Worm (Caenorhabditis elegans) whole organism, late embryonic: ENCODE results near the gene srx-86.
A peak's percentile ranks its signal among the peaks of the same experiment; 100 is the strongest.

Experiments
- C38D4.7 ChIP-seq: fragments of 200-800 bp; sonication (Bioruptor generic); optimal IDR thresholded peaks from 2 replicates; lab custom pipeline; 2018; ENCODE audit warnings: mild to moderate bottlenecking, missing genetic modification characterization, moderate library complexity, missing compliant biosample characterization
- K09A11.1 ChIP-seq: sonication (generic microtip); optimal IDR thresholded peaks from 2 replicates; lab custom pipeline; 2017; ENCODE audit warnings: antibody characterized with exemption, mild to moderate bottlenecking, missing genetic modification characterization, missing compliant biosample characterization; ENCODE audit not compliant: insufficient read depth
- Y22D7AL.16 ChIP-seq: sonication (generic microtip); optimal IDR thresholded peaks from 2 replicates; lab custom pipeline; 2016; ENCODE audit warnings: missing genetic modification characterization, missing compliant biosample characterization
- ama-1 ChIP-seq: fragments of 150-350 bp; optimal IDR thresholded peaks from 2 replicates; lab custom pipeline; 2014
- ceh-18 ChIP-seq: sonication (generic microtip); optimal IDR thresholded peaks from 2 replicates; lab custom pipeline; 2016; ENCODE audit warnings: missing genetic modification characterization, missing compliant biosample characterization
- ceh-30 ChIP-seq: fragments of 150-350 bp; optimal IDR thresholded peaks from 2 replicates; lab custom pipeline; 2014; ENCODE audit warnings: missing biosample characterization, missing genetic modification characterization
- ceh-48 ChIP-seq: sonication (generic microtip); optimal IDR thresholded peaks from 2 replicates; lab custom pipeline; 2016; ENCODE audit warnings: missing genetic modification characterization, inconsistent platforms, missing compliant biosample characterization
- ceh-6 ChIP-seq: fragments of 200-800 bp; sonication (Bioruptor generic); optimal IDR thresholded peaks from 2 replicates; lab custom pipeline; 2018; ENCODE audit warnings: mild to moderate bottlenecking, missing genetic modification characterization, missing compliant biosample characterization
- ceh-9 ChIP-seq: sonication (generic microtip); optimal IDR thresholded peaks from 2 replicates; lab custom pipeline; 2016; ENCODE audit warnings: mild to moderate bottlenecking, missing genetic modification characterization, inconsistent platforms, missing compliant biosample characterization
- dmd-4 ChIP-seq: sonication (generic microtip); optimal IDR thresholded peaks from 2 replicates; lab custom pipeline; 2016; ENCODE audit warnings: borderline replicate concordance, missing genetic modification characterization, missing compliant biosample characterization
- dve-1 ChIP-seq: sonication (generic microtip); optimal IDR thresholded peaks from 2 replicates; lab custom pipeline; 2017; ENCODE audit warnings: antibody characterized with exemption, mild to moderate bottlenecking, missing genetic modification characterization, missing compliant biosample characterization
- elt-2 ChIP-seq: sonication (generic microtip); optimal IDR thresholded peaks from 2 replicates; lab custom pipeline; 2016; ENCODE audit warnings: missing genetic modification reagents, missing genetic modification characterization, missing compliant biosample characterization
- elt-4 ChIP-seq: sonication (generic microtip); optimal IDR thresholded peaks from 2 replicates; lab custom pipeline; 2016; ENCODE audit warnings: missing genetic modification characterization, missing compliant biosample characterization
- eyg-1 ChIP-seq: sonication (generic microtip); optimal IDR thresholded peaks from 2 replicates; lab custom pipeline; 2016; ENCODE audit warnings: missing genotype, missing genetic modification characterization, missing compliant biosample characterization
- fax-1 ChIP-seq: sonication (generic microtip); optimal IDR thresholded peaks from 2 replicates; lab custom pipeline; 2016; ENCODE audit warnings: missing genotype, missing genetic modification characterization, missing compliant biosample characterization
- gmeb-2 ChIP-seq: sonication (generic microtip); optimal IDR thresholded peaks from 2 replicates; lab custom pipeline; 2016; ENCODE audit warnings: missing genetic modification characterization, inconsistent platforms, missing compliant biosample characterization
- hlh-13 ChIP-seq: fragments of 200-800 bp; sonication (Bioruptor generic); optimal IDR thresholded peaks from 2 replicates; lab custom pipeline; 2018; ENCODE audit warnings: mild to moderate bottlenecking, missing genetic modification characterization, missing compliant biosample characterization
- hlh-15 ChIP-seq: sonication (generic microtip); optimal IDR thresholded peaks from 2 replicates; lab custom pipeline; 2016; ENCODE audit warnings: missing genetic modification characterization, missing compliant biosample characterization
- hlh-30 ChIP-seq: sonication (generic microtip); optimal IDR thresholded peaks from 2 replicates; lab custom pipeline; 2017; ENCODE audit warnings: antibody characterized with exemption, missing genetic modification characterization, missing compliant biosample characterization; ENCODE audit not compliant: insufficient read depth
- hlh-8 ChIP-seq: sonication (generic microtip); optimal IDR thresholded peaks from 2 replicates; lab custom pipeline; 2016; ENCODE audit warnings: missing genotype, missing genetic modification characterization, missing compliant biosample characterization
- lin-11 ChIP-seq: fragments of 200-800 bp; sonication (Bioruptor generic); optimal IDR thresholded peaks from 2 replicates; lab custom pipeline; 2018; ENCODE audit warnings: mild to moderate bottlenecking, missing genetic modification characterization, missing compliant biosample characterization
- madf-2 ChIP-seq: sonication (generic microtip); optimal IDR thresholded peaks from 2 replicates; lab custom pipeline; 2017; ENCODE audit warnings: missing genetic modification characterization, missing compliant biosample characterization
- nfya-1 ChIP-seq: sonication (generic microtip); optimal IDR thresholded peaks from 2 replicates; lab custom pipeline; 2017; ENCODE audit warnings: missing genetic modification characterization, mild to moderate bottlenecking, missing compliant biosample characterization, antibody characterized with exemption, moderate library complexity
- nhr-232 ChIP-seq: sonication (generic microtip); optimal IDR thresholded peaks from 2 replicates; lab custom pipeline; 2016; ENCODE audit warnings: missing genetic modification characterization, missing compliant biosample characterization
- npax-4 ChIP-seq: sonication (generic microtip); optimal IDR thresholded peaks from 2 replicates; lab custom pipeline; 2016; ENCODE audit warnings: missing genetic modification characterization, missing compliant biosample characterization
- pag-3 ChIP-seq: sonication (generic microtip); optimal IDR thresholded peaks from 2 replicates; lab custom pipeline; 2016; ENCODE audit warnings: missing compliant biosample characterization, missing genetic modification characterization, borderline replicate concordance
- pat-9 ChIP-seq: fragments of 200-800 bp; sonication (Bioruptor generic); optimal IDR thresholded peaks from 2 replicates; lab custom pipeline; 2018; ENCODE audit warnings: mild to moderate bottlenecking, missing genetic modification characterization, moderate library complexity, missing compliant biosample characterization
- pax-1 ChIP-seq: fragments of 150-350 bp; optimal IDR thresholded peaks from 2 replicates; lab custom pipeline; 2014; ENCODE audit warnings: missing biosample characterization, missing genetic modification characterization
- pha-4 ChIP-seq: fragments of 150-350 bp; optimal IDR thresholded peaks from 2 replicates; lab custom pipeline; 2018; ENCODE audit warnings: missing biosample characterization, missing genetic modification reagents, missing genetic modification characterization
- pqm-1 ChIP-seq: sonication (generic microtip); optimal IDR thresholded peaks from 2 replicates; lab custom pipeline; 2016; ENCODE audit warnings: missing genetic modification characterization, missing compliant biosample characterization
- sdc-2 ChIP-seq: sonication (generic microtip); optimal IDR thresholded peaks from 2 replicates; lab custom pipeline; 2016; ENCODE audit warnings: missing genotype, missing genetic modification characterization, missing compliant biosample characterization
- sox-2 ChIP-seq: fragments of 200-800 bp; sonication (Bioruptor generic); IDR thresholded peaks from 2 replicates; pipeline ENCODE4 v1.3.6; 2022; ENCODE audit warnings: missing genetic modification reagents, missing genetic modification characterization, missing compliant biosample characterization
- sox-4 ChIP-seq: sonication (generic microtip); optimal IDR thresholded peaks from 2 replicates; lab custom pipeline; 2017; ENCODE audit warnings: mild to moderate bottlenecking, missing genetic modification characterization, inconsistent platforms, missing compliant biosample characterization
- syd-9 ChIP-seq: sonication (generic microtip); optimal IDR thresholded peaks from 2 replicates; lab custom pipeline; 2016; ENCODE audit warnings: mild to moderate bottlenecking, missing genetic modification characterization, moderate library complexity, missing compliant biosample characterization
- unc-42 ChIP-seq: sonication (generic microtip); optimal IDR thresholded peaks from 2 replicates; lab custom pipeline; 2016; ENCODE audit warnings: missing genotype, missing genetic modification characterization, missing compliant biosample characterization
- ztf-16 ChIP-seq: sonication (generic microtip); optimal IDR thresholded peaks from 2 replicates; lab custom pipeline; 2017; ENCODE audit warnings: missing genetic modification characterization, missing compliant biosample characterization

srx-86 gene

DNA sequence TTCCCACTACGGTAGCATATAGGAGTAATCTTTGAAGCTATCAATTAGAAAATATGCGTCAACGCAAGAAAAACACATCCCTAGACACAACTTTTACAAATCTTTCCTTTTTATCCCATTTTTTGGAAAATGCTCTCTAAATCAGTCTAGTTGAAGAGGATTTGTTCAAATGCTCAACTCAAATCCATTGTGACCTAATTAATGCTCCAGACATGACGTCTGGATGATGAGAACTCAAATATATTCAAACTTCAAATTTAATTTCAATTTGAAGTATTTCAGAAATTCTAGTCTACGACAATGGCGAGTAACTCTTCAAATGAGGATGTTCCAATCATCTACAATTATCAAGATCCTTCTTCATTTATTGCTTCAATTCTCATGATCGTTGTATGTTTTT, 10.4 kb upstream of the srx-86 start, which contains the start of gene srx-85:
Gene srx-85 (plus strand): TSS at position 301 of the 400 bp plus-strand sequence.
- TF ChIP-seq hlh-13 (GFP tag; lab: Kevin White, UChicago) (no peak), eyg-1 (tag; lab: Kevin White, UChicago) (no peak), hlh-15 (no peak), pax-1 (tag; lab: Kevin White, UChicago) (no peak), K09A11.1 (tag; lab: Kevin White, UChicago) (no peak)
- TF ChIP-seq, all 69 proteins: peak for 0

DNA sequence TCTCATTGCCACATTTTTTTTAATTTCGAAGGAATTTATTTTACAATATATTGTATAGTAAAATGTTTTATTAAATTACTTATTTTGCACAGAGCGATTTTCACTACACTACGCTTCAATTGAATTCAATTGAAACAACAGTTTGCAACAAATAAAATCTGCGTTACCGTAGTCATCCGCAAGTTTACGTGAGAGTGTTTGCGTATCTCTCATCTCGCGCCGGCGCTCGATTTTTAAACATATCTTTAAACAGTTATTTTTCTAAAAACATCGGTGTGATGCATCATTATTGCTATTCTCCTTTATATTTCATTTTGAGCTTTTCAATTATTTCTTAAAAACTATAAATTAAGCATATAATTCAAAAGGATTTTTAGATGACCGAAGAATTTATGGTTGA, 8.5 kb upstream of the srx-86 start, which contains the start of gene duo-1:
Gene duo-1 (plus strand): TSS at position 371 of the 400 bp plus-strand sequence.
- TF ChIP-seq sox-2 (GFP tag; lab: Robert Waterston, UW): no peak
- TF ChIP-seq hlh-30: no peak
- TF ChIP-seq, all 69 proteins: peak for 0

DNA sequence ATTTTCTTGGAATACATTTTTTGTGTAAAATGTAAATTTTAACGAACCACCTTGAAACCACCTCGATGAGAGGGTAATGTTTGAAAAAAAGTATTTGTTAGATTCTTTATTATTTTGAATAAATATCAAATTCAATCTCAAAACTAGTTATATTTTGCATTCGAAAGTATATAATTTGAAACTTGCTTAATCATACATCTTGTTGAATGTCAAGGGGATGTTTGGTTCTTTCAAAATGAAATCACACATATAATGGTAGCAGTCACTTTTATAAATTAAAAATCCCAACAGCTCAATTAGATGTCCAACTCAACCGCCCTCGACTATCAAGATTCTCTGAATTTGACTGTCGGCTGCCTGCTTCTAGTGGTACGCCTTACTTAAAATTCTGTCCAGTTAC, 1.8 kb downstream of the srx-86 start, which contains the start of gene srx-87:
Gene srx-87 (plus strand): TSS at position 301 of the 400 bp plus-strand sequence.
- TF ChIP-seq pat-9 (no peak), pag-3 (tag; lab: Kevin White, UChicago) (no peak), K09A11.1 (tag; lab: Kevin White, UChicago) (no peak), madf-2 (tag; lab: Kevin White, UChicago) (no peak), ceh-18 (no peak), ceh-6 (GFP tag; lab: Kevin White, UChicago) (no peak), C38D4.7 (GFP tag; lab: Kevin White, UChicago) (no peak), ceh-48 (tag; lab: Kevin White, UChicago) (no peak), ama-1 (lab: Kevin White, UChicago) (no peak), gmeb-2 (tag; lab: Kevin White, UChicago) (no peak), dmd-4 (no peak), ceh-30 (tag; lab: Kevin White, UChicago) (no peak), lin-11 (tag; lab: Kevin White, UChicago) (no peak), Y22D7AL.16 (tag; lab: Kevin White, UChicago) (no peak)

DNA sequence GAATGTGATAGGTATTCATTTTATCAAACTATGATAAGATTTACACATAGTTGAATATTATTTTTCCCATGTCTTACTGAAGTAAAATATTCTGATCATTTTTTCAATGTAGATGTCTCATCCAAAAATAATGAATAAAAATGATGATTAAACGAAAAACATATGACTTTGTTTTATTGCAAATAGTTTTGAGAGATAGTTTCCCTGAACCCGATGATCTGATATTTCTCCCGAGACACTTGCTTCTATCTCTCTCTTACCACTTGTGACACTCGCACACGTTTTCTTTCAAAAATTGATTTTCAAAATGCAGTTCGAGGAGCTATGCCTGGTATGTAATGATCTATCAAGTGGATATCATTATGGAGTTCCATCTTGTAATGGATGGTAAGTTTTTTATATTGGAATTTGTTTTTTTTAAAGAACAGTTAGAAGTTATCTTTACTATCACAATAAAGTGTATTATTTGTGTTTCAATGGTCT, 7.5 kb downstream of the srx-86 start, which contains the start of the genes nhr-101 and pms-2:
Gene nhr-101 (plus strand): TSS at position 308 of the 483 bp plus-strand sequence.
Gene pms-2 (minus strand): TSS at position 433 of the 483 bp plus-strand sequence.
- TF ChIP-seq sdc-2: no peak
- TF ChIP-seq fax-1: no peak
- TF ChIP-seq sox-4 (tag; lab: Kevin White, UChicago): no peak
- no peak for TF ChIP-seq syd-9 (tag; lab: Kevin White, UChicago)
- no peak for TF ChIP-seq pqm-1 (tag; lab: Kevin White, UChicago)
- no peak for TF ChIP-seq ceh-9 (tag; lab: Kevin White, UChicago)
- no peak for TF ChIP-seq hlh-8
- TF ChIP-seq pat-9: no peak
- TF ChIP-seq K09A11.1 (tag; lab: Kevin White, UChicago): no peak
- TF ChIP-seq ztf-16: no peak
- no peak for TF ChIP-seq unc-42

DNA sequence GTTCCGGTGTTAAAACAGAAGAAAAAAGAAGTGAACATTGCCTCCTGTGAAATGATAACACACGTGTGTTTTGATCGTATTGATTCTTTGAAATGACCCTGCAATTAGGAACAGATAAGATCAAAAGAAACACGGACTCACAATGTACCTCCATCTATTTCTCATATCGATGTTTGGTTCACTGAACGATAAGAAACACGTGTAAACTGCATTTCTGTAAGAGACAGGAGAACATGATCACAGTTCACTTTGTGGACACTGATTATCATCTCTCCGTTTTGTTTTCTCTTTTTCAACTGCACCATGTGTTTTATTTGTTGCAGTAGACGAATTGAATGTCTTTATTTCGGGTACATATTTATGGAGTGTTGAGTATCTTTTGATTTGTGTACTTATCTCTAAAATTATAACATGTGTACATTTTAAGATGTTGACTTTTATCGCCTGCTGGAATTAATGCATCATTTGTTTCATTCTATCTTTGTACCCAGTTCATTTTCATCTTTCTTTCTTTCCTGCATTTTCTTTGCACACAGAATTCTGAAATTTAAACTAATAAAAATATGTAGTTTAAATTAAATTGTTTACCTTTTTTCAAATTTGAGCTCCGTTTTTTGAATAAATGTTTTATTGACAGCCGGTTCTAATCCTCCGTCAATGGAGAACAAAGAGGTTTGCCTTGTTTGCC, 10.2 kb downstream of the srx-86 start, which contains the start of the genes H12C20.7 and nhr-68:
Gene H12C20.7 (minus strand): TSS at position 188 of the 688 bp plus-strand sequence.
Gene nhr-68 (plus strand): TSS at position 638 of the 688 bp plus-strand sequence.
- TF ChIP-seq elt-4 (tag; lab: Kevin White, UChicago) (no peak), elt-2 (tag; lab: Kevin White, UChicago) (peak; percentile 96), ceh-48 (tag; lab: Kevin White, UChicago) (no peak), nfya-1 (tag; lab: Kevin White, UChicago) (no peak), pha-4 (tag; lab: Kevin White, UChicago) (no peak), K09A11.1 (tag; lab: Kevin White, UChicago) (no peak), npax-4 (tag; lab: Kevin White, UChicago) (no peak), nhr-232 (tag; lab: Kevin White, UChicago) (no peak), ceh-30 (tag; lab: Kevin White, UChicago) (no peak), dve-1 (tag; lab: Kevin White, UChicago) (peak; percentile 64)
